Fruit fly (Drosophila melanogaster): ENCODE results near the gene hth.

hth gene

DNA sequence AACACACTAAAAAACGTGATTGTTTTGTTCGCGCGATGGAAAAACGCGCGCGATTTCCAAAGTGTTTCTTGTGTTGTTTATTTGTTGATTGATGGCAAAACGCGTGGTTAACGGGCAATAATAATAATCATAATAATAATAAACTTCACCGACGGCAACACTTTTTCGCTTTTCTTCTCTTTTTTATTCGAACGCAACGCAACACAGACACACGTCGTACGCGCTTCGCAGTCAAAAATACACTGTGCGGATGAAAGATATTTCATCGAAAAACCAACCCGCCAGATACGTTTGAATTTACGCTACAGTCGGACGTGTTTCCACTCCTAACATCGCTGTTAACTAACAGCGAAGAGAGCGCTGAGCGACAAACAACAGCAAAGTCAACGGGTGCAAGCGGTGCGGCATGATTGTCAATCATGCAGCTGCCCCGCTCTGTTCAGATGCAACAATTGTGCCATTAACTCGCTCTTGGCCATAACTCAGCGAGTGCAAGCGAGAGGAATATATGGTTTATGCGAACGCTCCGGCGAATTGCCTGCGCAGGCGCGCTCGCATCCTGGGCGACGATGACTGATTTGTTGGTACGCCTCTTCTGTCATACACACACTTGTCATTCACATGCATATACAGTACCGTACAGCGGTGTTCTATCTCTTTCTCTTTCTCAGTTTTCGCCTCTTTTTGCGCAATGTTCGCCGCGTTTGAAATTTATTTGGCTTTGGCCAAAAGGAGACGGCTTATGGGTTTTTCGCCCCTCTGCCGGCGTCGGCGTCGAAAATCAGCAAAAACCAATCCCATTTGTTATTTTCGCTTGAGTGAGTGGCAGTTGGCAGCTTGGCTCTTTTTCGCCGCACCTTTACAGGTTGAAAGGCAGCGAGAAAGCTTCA is 25.1 kb downstream of the hth start:
- TF ChIP-seq Snoo (tag; optimal IDR thresholded peaks at IDR 0.05) (no peak), CG15710 (tag; optimal IDR thresholded peaks at IDR 0.05) (no peak), CG17806 (tag; optimal IDR thresholded peaks at IDR 0.05) (no peak), Pif1B (GFP tag; optimal IDR thresholded peaks at IDR 0.05) (peak; percentile 21), CG4496 (GFP tag; IDR thresholded peaks at IDR 0.05) (no peak), fd96Ca (GFP tag; IDR thresholded peaks at IDR 0.05) (peak; percentile 20; the same call in 1 of the 3 replicates), CG32121 (GFP tag; IDR thresholded peaks at IDR 0.05) (peak; percentile 23; the same call in 1 of the 2 replicates), gl (tag; optimal IDR thresholded peaks at IDR 0.05) (peak; percentile 50), EcR (GFP tag; optimal IDR thresholded peaks at IDR 0.05) (peak; percentile 30), CG34367 (tag; optimal IDR thresholded peaks at IDR 0.05) (no peak), CG10348 (GFP tag; IDR thresholded peaks at IDR 0.05) (no peak), D1 (tag; optimal IDR thresholded peaks at IDR 0.05) (no peak), CG8159 (tag; optimal IDR thresholded peaks at IDR 0.05) (peak; percentile 7), CG14655 (GFP tag; optimal IDR thresholded peaks at IDR 0.05) (no peak), Ets98B (GFP tag; IDR thresholded peaks at IDR 0.05) (no peak), CG12605 (GFP tag; IDR thresholded peaks at IDR 0.05) (no peak), rn (GFP tag; IDR thresholded peaks at IDR 0.05) (no peak)

DNA sequence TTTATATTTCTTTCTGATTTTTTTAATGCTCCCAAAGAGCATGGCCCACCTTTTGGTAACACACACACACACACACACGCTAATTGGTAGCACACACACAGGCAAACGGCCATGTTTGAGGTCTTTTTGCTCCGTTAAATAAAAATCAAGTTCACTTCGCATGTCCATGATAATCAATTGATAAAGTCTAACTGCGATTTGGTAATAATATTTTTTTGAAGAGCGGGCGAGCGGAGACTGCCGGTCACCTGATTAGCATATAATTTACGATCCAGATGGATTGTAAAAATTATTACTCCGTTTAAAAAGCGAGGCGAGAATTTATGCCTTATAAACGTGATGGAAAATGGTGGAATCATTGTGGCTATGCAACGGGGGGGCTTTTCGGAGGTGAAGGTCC is 27.5 kb downstream of the hth start:
- TF ChIP-seq Pif1B (GFP tag; optimal IDR thresholded peaks at IDR 0.05) (no peak), CG32121 (GFP tag; IDR thresholded peaks at IDR 0.05) (no peak), Snoo (tag; optimal IDR thresholded peaks at IDR 0.05) (no peak), CG14655 (GFP tag; optimal IDR thresholded peaks at IDR 0.05) (no peak), CG9948 (tag; optimal IDR thresholded peaks at IDR 0.05) (no peak)

DNA sequence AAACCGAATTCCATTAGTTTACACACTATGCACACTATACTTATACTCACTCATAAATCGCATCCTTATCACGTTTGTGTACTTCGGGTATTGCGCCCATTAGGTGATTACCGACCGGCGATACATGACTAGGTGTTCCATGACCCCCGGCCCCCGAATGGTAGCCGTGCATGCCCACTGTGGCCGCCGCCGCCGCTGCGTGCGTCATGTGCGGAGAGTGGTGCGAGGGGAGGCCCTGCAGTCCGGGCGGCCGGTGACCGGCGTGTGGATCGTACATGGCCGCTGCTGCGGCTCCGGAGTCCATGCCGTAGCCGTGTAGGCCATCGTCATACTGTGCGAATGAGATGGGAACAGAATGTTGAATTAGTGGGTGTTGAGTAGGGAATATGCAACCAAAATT is 34.3 kb downstream of the hth start:
- TF ChIP-seq CG14655 (GFP tag; optimal IDR thresholded peaks at IDR 0.05) (no peak), Snoo (tag; optimal IDR thresholded peaks at IDR 0.05) (no peak), gl (tag; optimal IDR thresholded peaks at IDR 0.05) (no peak), Pif1B (GFP tag; optimal IDR thresholded peaks at IDR 0.05) (no peak), CG8159 (tag; optimal IDR thresholded peaks at IDR 0.05) (no peak), CG15710 (tag; optimal IDR thresholded peaks at IDR 0.05) (no peak), CG4496 (GFP tag; IDR thresholded peaks at IDR 0.05) (no peak), CG13204 (GFP tag; optimal IDR thresholded peaks at IDR 0.05) (no peak), CG32121 (GFP tag; IDR thresholded peaks at IDR 0.05) (no peak), CG10348 (GFP tag; IDR thresholded peaks at IDR 0.05) (no peak), CG12605 (GFP tag; IDR thresholded peaks at IDR 0.05) (no peak), EcR (GFP tag; optimal IDR thresholded peaks at IDR 0.05) (no peak), CG17806 (tag; optimal IDR thresholded peaks at IDR 0.05) (no peak), Pif1A (GFP tag; optimal IDR thresholded peaks at IDR 0.05) (no peak), CG9948 (tag; optimal IDR thresholded peaks at IDR 0.05) (no peak), fd96Ca (GFP tag; IDR thresholded peaks at IDR 0.05) (no peak), CG8301 (tag; optimal IDR thresholded peaks at IDR 0.05) (no peak), rn (GFP tag; IDR thresholded peaks at IDR 0.05) (no peak), CG34367 (tag; optimal IDR thresholded peaks at IDR 0.05) (no peak)

- TF ChIP-seq CG17806 (tag; optimal IDR thresholded peaks at IDR 0.05) = no peak
- no peak for TF ChIP-seq CG15710 (tag; optimal IDR thresholded peaks at IDR 0.05)
- no peak for TF ChIP-seq CG10348 (GFP tag; IDR thresholded peaks at IDR 0.05)
- TF ChIP-seq rn (GFP tag; IDR thresholded peaks at IDR 0.05) = no peak
- no peak for TF ChIP-seq Pif1B (GFP tag; optimal IDR thresholded peaks at IDR 0.05)
- peak; percentile 34 for TF ChIP-seq EcR (GFP tag; optimal IDR thresholded peaks at IDR 0.05)
Observed at dm6 chr3R:10602224-10602841, 37.0 kb downstream of the hth start.

DNA sequence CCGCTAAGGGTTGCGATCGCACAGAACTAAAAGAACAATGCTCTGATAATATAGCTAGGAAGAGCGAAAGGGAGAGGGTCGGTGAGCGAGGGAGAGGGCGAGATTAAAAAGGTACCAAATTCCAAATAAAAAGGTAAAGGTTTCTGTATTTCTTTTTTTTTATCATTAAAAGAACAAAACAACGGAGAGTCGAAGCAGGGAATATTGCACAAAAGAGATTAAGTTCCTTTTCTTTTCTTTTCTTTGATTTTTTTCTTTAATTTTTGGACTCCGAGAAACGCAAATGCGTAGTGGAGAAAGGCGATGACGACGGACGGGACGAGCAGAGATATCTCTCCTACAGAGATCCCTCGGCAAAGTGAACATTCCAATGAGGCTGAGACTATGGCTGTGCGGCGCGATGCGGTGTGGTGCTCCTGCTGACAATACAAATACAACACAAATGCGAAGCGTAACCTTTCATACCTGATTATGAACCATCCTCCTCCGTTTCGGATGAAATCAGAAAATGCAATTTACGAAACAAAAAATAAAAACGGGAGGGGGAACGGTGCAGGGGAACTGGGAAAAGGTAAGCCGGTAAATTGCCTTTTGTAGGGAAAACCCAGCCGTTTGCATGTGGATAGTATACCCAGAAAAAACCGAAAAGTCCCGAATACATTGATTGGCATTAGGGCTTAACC is 39.6 kb downstream of the hth start:
- TF ChIP-seq CG12605 (GFP tag; IDR thresholded peaks at IDR 0.05) (no peak), CG32121 (GFP tag; IDR thresholded peaks at IDR 0.05) (no peak), rn (GFP tag; IDR thresholded peaks at IDR 0.05) (no peak), CG4496 (GFP tag; IDR thresholded peaks at IDR 0.05) (no peak), CG10348 (GFP tag; IDR thresholded peaks at IDR 0.05) (no peak), CG13204 (GFP tag; optimal IDR thresholded peaks at IDR 0.05) (no peak), EcR (GFP tag; optimal IDR thresholded peaks at IDR 0.05) (no peak), Ets98B (GFP tag; IDR thresholded peaks at IDR 0.05) (no peak), CG9948 (tag; optimal IDR thresholded peaks at IDR 0.05) (no peak), Pif1B (GFP tag; optimal IDR thresholded peaks at IDR 0.05) (no peak), CG15710 (tag; optimal IDR thresholded peaks at IDR 0.05) (no peak), D1 (tag; optimal IDR thresholded peaks at IDR 0.05) (no peak), gl (tag; optimal IDR thresholded peaks at IDR 0.05) (no peak), CG8159 (tag; optimal IDR thresholded peaks at IDR 0.05) (no peak), CG17806 (tag; optimal IDR thresholded peaks at IDR 0.05) (no peak), Pif1A (GFP tag; optimal IDR thresholded peaks at IDR 0.05) (no peak), CG8301 (tag; optimal IDR thresholded peaks at IDR 0.05) (no peak), fd96Ca (GFP tag; IDR thresholded peaks at IDR 0.05) (no peak), Snoo (tag; optimal IDR thresholded peaks at IDR 0.05) (no peak), CG14655 (GFP tag; optimal IDR thresholded peaks at IDR 0.05) (no peak)

Data from whole organism, pupa.